Worm (Caenorhabditis elegans): ENCODE data around the gene sul-1.

DNA sequence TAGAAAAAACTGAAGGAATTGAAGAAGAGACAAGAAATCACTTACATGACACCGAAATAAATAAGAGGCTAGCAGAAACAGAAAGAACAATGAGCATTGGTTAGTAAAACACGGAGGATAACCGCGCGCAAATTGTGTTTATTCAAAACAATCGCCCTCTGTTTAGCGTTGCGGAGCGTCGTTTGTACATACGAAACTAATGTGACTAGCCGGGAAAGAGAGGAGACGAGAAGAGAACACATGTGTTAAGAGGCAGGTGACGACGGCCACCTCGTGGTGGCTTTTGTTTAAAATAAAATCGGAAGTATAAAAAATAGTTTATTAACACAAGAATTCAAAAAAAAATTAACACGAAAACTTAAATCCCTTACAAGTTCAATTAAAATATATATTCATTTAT, 24.9 kb downstream of the sul-1 start, which contains the start of gene F40F4.7:
- TF ChIP-seq T22C8.4 (GFP tag; IDR thresholded peaks at IDR 0.05) (no peak), flt-1 (GFP tag; IDR thresholded peaks at IDR 0.05) (no peak), ref-1 (GFP tag; conservative IDR thresholded peaks at IDR 0.05) (no peak), ztf-29 (GFP tag; IDR thresholded peaks at IDR 0.05) (no peak), ztf-23 (GFP tag; IDR thresholded peaks at IDR 0.05) (no peak), klf-2 (GFP tag; conservative IDR thresholded peaks at IDR 0.05) (no peak), cog-1 (tag; optimal IDR thresholded peaks at IDR 0.05) (peak; percentile 41), med-1 (GFP tag; optimal IDR thresholded peaks at IDR 0.05; ENCODE audit: insufficient read depth) (no peak)

Data from whole organism, midembryonic.